Fruit fly (Drosophila melanogaster) whole organism, embryonic: Measurements from ENCODE around the gene Mrm2.

ENCODE experiments used
- Awh ChIP-seq: fragments of 200-800 bp; sonication (Bioruptor generic); IDR thresholded peaks from 2 replicates; pipeline ENCODE4, ENCODE4 v1.3.6; 2022; ENCODE audit warnings: missing biosample characterization, missing genetic modification characterization
- BtbVII ChIP-seq: fragments of 200-800 bp; sonication (Bioruptor generic); optimal IDR thresholded peaks from 3 replicates; lab custom pipeline; 2017; ENCODE audit warnings: missing biosample characterization, mild to moderate bottlenecking, missing genetic modification characterization
- CG10147 ChIP-seq: fragments of 200-800 bp; sonication (Bioruptor generic); optimal IDR thresholded peaks from 2 replicates; lab custom pipeline; 2019; ENCODE audit warnings: missing biosample characterization, mild to moderate bottlenecking, missing genetic modification characterization, moderate library complexity
- CG12659 ChIP-seq: fragments of 200-800 bp; sonication (Bioruptor generic); optimal IDR thresholded peaks from 3 replicates; lab custom pipeline; 2017; ENCODE audit warnings: mild to moderate bottlenecking, missing biosample characterization, missing genetic modification reagents, missing genetic modification characterization
- CG12744 ChIP-seq: fragments of 200-800 bp; sonication (Bioruptor generic); optimal IDR thresholded peaks from 2 replicates; lab custom pipeline; 2016; ENCODE audit warnings: missing biosample characterization, missing genetic modification characterization
- CG14667 ChIP-seq: fragments of 200-800 bp; sonication (Bioruptor generic); IDR thresholded peaks from 2 replicates; pipeline ENCODE4 v1.3.6; 2022; ENCODE audit warnings: missing biosample characterization, missing genetic modification characterization
- CG15269 ChIP-seq: fragments of 200-800 bp; sonication (Bioruptor generic); optimal IDR thresholded peaks from 2 replicates; lab custom pipeline; 2018; ENCODE audit warnings: missing biosample characterization, mild to moderate bottlenecking, missing genetic modification characterization, moderate library complexity
- CG17328 ChIP-seq: fragments of 200-800 bp; sonication (Bioruptor generic); IDR thresholded peaks from 2 replicates; pipeline ENCODE4 v1.3.6; 2022; ENCODE audit warnings: missing biosample characterization, missing genetic modification characterization
- CG17568 ChIP-seq: fragments of 200-800 bp; sonication (Bioruptor generic); optimal IDR thresholded peaks from 2 replicates; lab custom pipeline; 2018; ENCODE audit warnings: missing biosample characterization, mild to moderate bottlenecking, missing genetic modification characterization, moderate library complexity
- CG17802 ChIP-seq: fragments of 200-800 bp; sonication (Bioruptor generic); optimal IDR thresholded peaks from 2 replicates; lab custom pipeline; 2018; ENCODE audit warnings: missing biosample characterization, mild to moderate bottlenecking, missing genetic modification characterization, moderate library complexity
- CG2202 ChIP-seq: fragments of 200-800 bp; sonication (Bioruptor generic); optimal IDR thresholded peaks from 2 replicates; lab custom pipeline; 2018; ENCODE audit warnings: missing biosample characterization, mild to moderate bottlenecking, missing genetic modification characterization
- CG30431 ChIP-seq: fragments of 200-800 bp; sonication (Bioruptor generic); optimal IDR thresholded peaks from 2 replicates; lab custom pipeline; 2017; ENCODE audit warnings: missing biosample characterization, missing genetic modification characterization
- CG31388 ChIP-seq: fragments of 200-800 bp; sonication (Bioruptor generic); optimal IDR thresholded peaks from 2 replicates; lab custom pipeline; 2016; ENCODE audit warnings: missing biosample characterization, missing genetic modification characterization
- CG33557 ChIP-seq: fragments of 200-800 bp; sonication (Bioruptor generic); optimal IDR thresholded peaks from 2 replicates; lab custom pipeline; 2019; ENCODE audit warnings: missing biosample characterization, mild to moderate bottlenecking, missing genetic modification characterization, moderate library complexity
- CG6854 ChIP-seq: fragments of 200-800 bp; sonication (Bioruptor generic); optimal IDR thresholded peaks from 3 replicates; lab custom pipeline; 2017; ENCODE audit warnings: missing biosample characterization, mild to moderate bottlenecking, missing genetic modification characterization
- CG8281 ChIP-seq: fragments of 200-800 bp; sonication (Bioruptor generic); optimal IDR thresholded peaks from 2 replicates; lab custom pipeline; 2018; ENCODE audit warnings: missing biosample characterization, mild to moderate bottlenecking, missing genetic modification characterization, moderate library complexity
- CG9727 ChIP-seq: fragments of 200-800 bp; sonication (Bioruptor generic); optimal IDR thresholded peaks from 3 replicates; lab custom pipeline; 2017; ENCODE audit warnings: missing biosample characterization, mild to moderate bottlenecking, missing genetic modification characterization
- Dfd ChIP-seq, 2 experiments: fragments of >200 bp; optimal IDR thresholded peaks; 2 replicates each; lab custom pipeline; 2017; ENCODE audit warnings: missing biosample characterization in 2 of 2, missing genetic modification characterization in 2 of 2
- Dp ChIP-seq: fragments of 200-800 bp; sonication (Bioruptor generic); optimal IDR thresholded peaks from 2 replicates; lab custom pipeline; 2018; ENCODE audit warnings: missing biosample characterization, mild to moderate bottlenecking, missing genetic modification characterization, moderate library complexity
- E2f1 ChIP-seq: fragments of 200-800 bp; sonication (Bioruptor generic); IDR thresholded peaks from 2 replicates; pipeline ENCODE4 v1.3.6; 2022; ENCODE audit warnings: missing biosample characterization, missing genetic modification characterization
- Ets97D ChIP-seq: fragments of 200-800 bp; sonication (Bioruptor generic); optimal IDR thresholded peaks from 3 replicates; lab custom pipeline; 2016; ENCODE audit warnings: missing biosample characterization, missing genetic modification characterization
- Fer2 ChIP-seq: fragments of 200-800 bp; sonication (Bioruptor generic); optimal IDR thresholded peaks from 2 replicates; lab custom pipeline; 2018; ENCODE audit warnings: missing biosample characterization, mild to moderate bottlenecking, missing genetic modification characterization, moderate library complexity
- HHEX ChIP-seq: fragments of 200-800 bp; sonication (Bioruptor generic); optimal IDR thresholded peaks from 3 replicates; lab custom pipeline; 2017; ENCODE audit warnings: missing biosample characterization, mild to moderate bottlenecking, missing genetic modification characterization, missing genetic modification reagents
- Lpt ChIP-seq: fragments of >200 bp; optimal IDR thresholded peaks from 2 replicates; lab custom pipeline; 2018; ENCODE audit warnings: missing biosample characterization, missing genetic modification characterization
- MTF-1 ChIP-seq: fragments of 200-800 bp; sonication (Bioruptor generic); optimal IDR thresholded peaks from 2 replicates; lab custom pipeline; 2018; ENCODE audit warnings: missing biosample characterization, mild to moderate bottlenecking, missing genetic modification characterization, borderline replicate concordance
- NK7.1 ChIP-seq: fragments of 200-800 bp; sonication (Bioruptor generic); optimal IDR thresholded peaks from 3 replicates; lab custom pipeline; 2016; ENCODE audit warnings: missing biosample characterization, missing genetic modification characterization
- Nf-YA ChIP-seq: fragments of 200-800 bp; sonication (Bioruptor generic); IDR thresholded peaks from 2 replicates; pipeline ENCODE4 v1.3.6; 2022; ENCODE audit warnings: missing biosample characterization, missing genetic modification characterization
- Poxn ChIP-seq: fragments of 200-800 bp; sonication (Bioruptor generic); IDR thresholded peaks from 2 replicates; pipeline ENCODE4 v1.3.6; 2022; ENCODE audit warnings: missing biosample characterization, missing genetic modification characterization
- Side ChIP-seq: fragments of 200-800 bp; sonication (Bioruptor generic); optimal IDR thresholded peaks from 2 replicates; lab custom pipeline; 2016; ENCODE audit warnings: missing biosample characterization, missing genetic modification characterization
- Sry-δ ChIP-seq: fragments of 200-800 bp; sonication (Bioruptor generic); optimal IDR thresholded peaks from 2 replicates; lab custom pipeline; 2016; ENCODE audit warnings: missing biosample characterization, missing genetic modification characterization
- Tbp ChIP-seq: fragments of >200 bp; optimal IDR thresholded peaks from 2 replicates; lab custom pipeline; 2018; ENCODE audit warnings: missing biosample characterization, missing genetic modification characterization
- ase ChIP-seq: fragments of 200-800 bp; sonication (Bioruptor generic); IDR thresholded peaks from 3 replicates; pipeline ENCODE4 v1.3.6; 2022; ENCODE audit warnings: missing biosample characterization, missing genetic modification characterization
- bab2 ChIP-seq: fragments of 200-800 bp; sonication (Bioruptor generic); optimal IDR thresholded peaks from 2 replicates; lab custom pipeline; 2016; ENCODE audit warnings: missing biosample characterization, missing genetic modification characterization
- bigmax ChIP-seq: fragments of 200-800 bp; sonication (Bioruptor generic); optimal IDR thresholded peaks from 2 replicates; lab custom pipeline; 2018; ENCODE audit warnings: missing biosample characterization, mild to moderate bottlenecking, missing genetic modification characterization
- br ChIP-seq: fragments of >200 bp; optimal IDR thresholded peaks from 2 replicates; lab custom pipeline; 2017
- croc ChIP-seq: fragments of 200-800 bp; sonication (Bioruptor generic); conservative IDR thresholded peaks from 3 replicates; pipeline ENCODE4 v1.3.6; 2022; ENCODE audit warnings: missing biosample characterization, missing genetic modification characterization
- grau ChIP-seq: fragments of 200-800 bp; optimal IDR thresholded peaks from 3 replicates; lab custom pipeline; 2019; ENCODE audit warnings: missing biosample characterization, mild to moderate bottlenecking, missing genetic modification characterization, moderate library complexity
- gsb ChIP-seq: fragments of 200-800 bp; sonication (Bioruptor generic); IDR thresholded peaks from 2 replicates; pipeline ENCODE4 v1.3.6; 2022; ENCODE audit warnings: missing biosample characterization, missing genetic modification characterization
- kni ChIP-seq: fragments of 200-800 bp; sonication (Bioruptor generic); optimal IDR thresholded peaks from 3 replicates; lab custom pipeline; 2017; ENCODE audit warnings: mild to moderate bottlenecking, missing biosample characterization, missing genetic modification reagents, missing genetic modification characterization
- p53 ChIP-seq: fragments of 200-800 bp; sonication (Bioruptor generic); optimal IDR thresholded peaks from 2 replicates; lab custom pipeline; 2016; ENCODE audit warnings: missing biosample characterization, missing genetic modification characterization
- pfk ChIP-seq: fragments of 200-800 bp; sonication (Bioruptor generic); optimal IDR thresholded peaks from 2 replicates; lab custom pipeline; 2018; ENCODE audit warnings: missing biosample characterization, mild to moderate bottlenecking, missing genetic modification characterization, moderate library complexity
- pita ChIP-seq: fragments of 200-800 bp; sonication (Bioruptor generic); optimal IDR thresholded peaks from 2 replicates; lab custom pipeline; 2017; ENCODE audit warnings: missing biosample characterization, mild to moderate bottlenecking, missing genetic modification characterization
- psq ChIP-seq: fragments of 200-800 bp; sonication (Bioruptor generic); optimal IDR thresholded peaks from 2 replicates; lab custom pipeline; 2017; ENCODE audit warnings: missing biosample characterization, missing genetic modification characterization
- ro ChIP-seq: fragments of 200-800 bp; sonication (Bioruptor generic); IDR thresholded peaks from 2 replicates; pipeline ENCODE4 v1.3.6; 2022; ENCODE audit warnings: missing biosample characterization, missing genetic modification characterization
- seq ChIP-seq: fragments of 200-800 bp; sonication (Bioruptor generic); IDR thresholded peaks from 2 replicates; pipeline ENCODE4 v1.3.6; 2022; ENCODE audit warnings: missing biosample characterization, missing genetic modification characterization
- stwl ChIP-seq: fragments of 200-800 bp; sonication (Bioruptor generic); optimal IDR thresholded peaks from 3 replicates; lab custom pipeline; 2018; ENCODE audit warnings: missing biosample characterization, mild to moderate bottlenecking, missing genetic modification characterization, moderate library complexity
- trem ChIP-seq: fragments of 200-800 bp; optimal IDR thresholded peaks from 3 replicates; lab custom pipeline; 2019; ENCODE audit warnings: missing biosample characterization, mild to moderate bottlenecking, missing genetic modification characterization, moderate library complexity
- tx ChIP-seq: fragments of 200-800 bp; sonication (Bioruptor generic); optimal IDR thresholded peaks from 2 replicates; lab custom pipeline; 2016; ENCODE audit warnings: missing biosample characterization, missing genetic modification characterization
- vfl ChIP-seq: fragments of 200-800 bp; sonication (Bioruptor generic); optimal IDR thresholded peaks from 2 replicates; lab custom pipeline; 2016; ENCODE audit warnings: missing biosample characterization, missing genetic modification characterization
- zen2 ChIP-seq: fragments of 200-800 bp; sonication (Bioruptor generic); IDR thresholded peaks from 3 replicates; pipeline ENCODE4 v1.3.6; 2022; ENCODE audit warnings: missing biosample characterization, missing genetic modification characterization; ENCODE audit not compliant: partially characterized antibody

Gene Mrm2

dm6 chr3R:19863979-19864775 is 2.8 kb downstream of the Mrm2 start, which contains the start of the genes CG4572 and CG4686 (continued):
- TF ChIP-seq CG17568 (GFP tag; lab: Kevin White, UChicago) (no peak), zen2 (no peak), stwl (tag; lab: Kevin White, UChicago) (peak; percentile 66), seq (0 out of 2 replicates have a peak, but pooled peaks have one; percentile 37), CG31388 (GFP tag; lab: Kevin White, UChicago) (peak; percentile 55), CG6854 (GFP tag; lab: Kevin White, UChicago) (no peak), Poxn (no peak), bab2 (peak; percentile 94), ro (GFP tag; lab: Robert Waterston, UW) (0 out of 2 replicates have a peak, but pooled peaks have one; percentile 12), CG30431 (GFP tag; lab: Kevin White, UChicago) (peak; percentile 68), p53 (GFP tag; lab: Kevin White, UChicago) (peak; percentile 43), vfl (GFP tag; lab: Kevin White, UChicago) (peak; percentile 74), CG15269 (tag; lab: Kevin White, UChicago) (peak; percentile 81), CG2202 (tag; lab: Kevin White, UChicago) (peak; percentile 21), CG14667 (peak; percentile 69), Dp (GFP tag; lab: Kevin White, UChicago) (peak; percentile 28), Ets97D (GFP tag; lab: Kevin White, UChicago) (peak; percentile 40), Sry-δ (peak; percentile 55), E2f1 (peak; percentile 72), CG17802 (peak; percentile 18), Side (GFP tag; lab: Kevin White, UChicago) (peak; percentile 75), pfk (GFP tag; lab: Kevin White, UChicago) (no peak), Lpt (GFP tag; lab: Kevin White, UChicago) (no peak), CG17328 (GFP tag; lab: Robert Waterston, UW) (0 out of 2 replicates have a peak, but pooled peaks have one; percentile 8), trem (tag; lab: Kevin White, UChicago) (peak; percentile 81), tx (peak; percentile 78), CG9727 (GFP tag; lab: Kevin White, UChicago) (peak; percentile 63), croc (GFP tag; lab: Robert Waterston, UW) (peak; percentile 70), bigmax (no peak), CG8281 (tag; lab: Kevin White, UChicago) (peak; percentile 63), grau (peak; percentile 81), CG10147 (GFP tag; lab: Kevin White, UChicago) (peak; percentile 65), gsb (GFP tag; lab: Robert Waterston, UW) (no peak), HHEX (GFP tag; lab: Kevin White, UChicago) (peak; percentile 68), CG12744 (GFP tag; lab: Kevin White, UChicago) (peak; percentile 76), Fer2 (tag; lab: Kevin White, UChicago) (peak; percentile 50), br (lab: Kevin White, UChicago) (no peak), ase (GFP tag; lab: Robert Waterston, UW) (peak; percentile 65), NK7.1 (no peak), Awh (GFP tag; lab: Robert Waterston, UW) (no peak), Dfd (GFP tag; optimal IDR thresholded peaks at IDR 0.05; lab: Kevin White, UChicago) (no peak), CG12659 (GFP tag; lab: Kevin White, UChicago) (peak; percentile 86), Nf-YA (GFP tag; lab: Robert Waterston, UW) (no peak), Tbp (GFP tag; lab: Kevin White, UChicago) (no peak), pita (GFP tag; lab: Kevin White, UChicago) (no peak), kni (GFP tag; lab: Kevin White, UChicago) (peak; percentile 44), MTF-1 (GFP tag; lab: Kevin White, UChicago) (no peak), psq (GFP tag; lab: Kevin White, UChicago) (peak; percentile 8), CG33557 (peak; percentile 62), BtbVII (GFP tag; lab: Kevin White, UChicago) (peak; percentile 53)
